Fruit fly (Drosophila melanogaster) whole organism, embryonic: ENCODE data around the gene gish.
A peak's percentile ranks its signal among the peaks of the same experiment; 100 is the strongest.

Experiments used
- Adf1 ChIP-seq: fragments of 200-800 bp; sonication (Bioruptor generic); IDR thresholded peaks from 2 replicates; pipeline ENCODE4 v1.3.6; 2022; ENCODE audit warnings: missing biosample characterization, missing genetic modification characterization
- Aef1 ChIP-seq: fragments of 200-800 bp; sonication (Bioruptor generic); IDR thresholded peaks from 3 replicates; pipeline ENCODE4 v1.3.6; 2022; ENCODE audit warnings: missing biosample characterization, missing genetic modification characterization
- Antp ChIP-seq: fragments of 200-800 bp; sonication (Bioruptor generic); optimal IDR thresholded peaks from 3 replicates; lab custom pipeline; 2016; ENCODE audit warnings: missing biosample characterization, missing genetic modification characterization
- Atf-2 ChIP-seq: fragments of 200-800 bp; sonication (Bioruptor generic); optimal IDR thresholded peaks from 2 replicates; lab custom pipeline; 2016; ENCODE audit warnings: missing biosample characterization, missing genetic modification characterization
- Blimp-1 ChIP-seq: fragments of 200-800 bp; sonication (Bioruptor generic); optimal IDR thresholded peaks from 3 replicates; lab custom pipeline; 2018; ENCODE audit warnings: missing biosample characterization, missing genetic modification characterization, mild to moderate bottlenecking, moderate library complexity, missing genetic modification reagents
- BtbVII ChIP-seq: fragments of 200-800 bp; sonication (Bioruptor generic); optimal IDR thresholded peaks from 3 replicates; lab custom pipeline; 2017; ENCODE audit warnings: missing biosample characterization, mild to moderate bottlenecking, missing genetic modification characterization
- CG10267 ChIP-seq: fragments of 200-800 bp; sonication (Bioruptor generic); optimal IDR thresholded peaks from 2 replicates; lab custom pipeline; 2018; ENCODE audit warnings: missing biosample characterization, mild to moderate bottlenecking, missing genetic modification characterization, moderate library complexity
- CG14050 ChIP-seq: fragments of 200-800 bp; sonication (Bioruptor generic); IDR thresholded peaks from 3 replicates; pipeline ENCODE4 v1.3.6; 2022; ENCODE audit warnings: missing biosample characterization, missing genetic modification characterization
- CG14710 ChIP-seq: fragments of 200-800 bp; sonication (Bioruptor generic); optimal IDR thresholded peaks from 3 replicates; lab custom pipeline; 2019; ENCODE audit warnings: missing biosample characterization, mild to moderate bottlenecking, missing genetic modification characterization, moderate library complexity
- CG2116 ChIP-seq: fragments of 200-800 bp; sonication (Bioruptor generic); optimal IDR thresholded peaks from 3 replicates; lab custom pipeline; 2018; ENCODE audit warnings: missing biosample characterization, mild to moderate bottlenecking, missing genetic modification characterization
- CG2678 ChIP-seq: fragments of 200-800 bp; sonication (Bioruptor generic); optimal IDR thresholded peaks from 3 replicates; lab custom pipeline; 2019; ENCODE audit warnings: missing biosample characterization, mild to moderate bottlenecking, missing genetic modification characterization, moderate library complexity
- CG32532 ChIP-seq: fragments of 200-800 bp; sonication (Bioruptor generic); IDR thresholded peaks from 2 replicates; pipeline ENCODE4 v1.3.6; 2022; ENCODE audit warnings: missing biosample characterization, missing genetic modification characterization
- CG4328 ChIP-seq: fragments of 200-800 bp; sonication (Bioruptor generic); optimal IDR thresholded peaks from 3 replicates; lab custom pipeline; 2017; ENCODE audit warnings: missing biosample characterization, missing genetic modification reagents, missing genetic modification characterization
- CG5180 ChIP-seq: fragments of 200-800 bp; sonication (Bioruptor generic); optimal IDR thresholded peaks from 3 replicates; lab custom pipeline; 2017; ENCODE audit warnings: missing biosample characterization, missing genetic modification characterization, mild to moderate bottlenecking, moderate library complexity, missing genetic modification reagents
- CG7271 ChIP-seq: fragments of 200-800 bp; sonication (Bioruptor generic); optimal IDR thresholded peaks from 2 replicates; lab custom pipeline; 2018; ENCODE audit warnings: missing biosample characterization, mild to moderate bottlenecking, missing genetic modification characterization, moderate library complexity
- CG7786 ChIP-seq: fragments of 200-800 bp; sonication (Bioruptor generic); optimal IDR thresholded peaks from 2 replicates; lab custom pipeline; 2016; ENCODE audit warnings: missing biosample characterization, missing genetic modification characterization
- CG7963 ChIP-seq: fragments of 200-800 bp; sonication (Bioruptor generic); IDR thresholded peaks from 3 replicates; pipeline ENCODE4 v1.3.6; 2022; ENCODE audit warnings: missing biosample characterization, missing genetic modification characterization; ENCODE audit not compliant: partially characterized antibody
- CG9727 ChIP-seq: fragments of 200-800 bp; sonication (Bioruptor generic); optimal IDR thresholded peaks from 3 replicates; lab custom pipeline; 2017; ENCODE audit warnings: missing biosample characterization, mild to moderate bottlenecking, missing genetic modification characterization
- Deaf1 ChIP-seq: fragments of 200-800 bp; optimal IDR thresholded peaks from 3 replicates; lab custom pipeline; 2019; ENCODE audit warnings: missing biosample characterization, mild to moderate bottlenecking, missing genetic modification characterization, moderate library complexity
- Doc3 ChIP-seq: fragments of 200-800 bp; sonication (Bioruptor generic); IDR thresholded peaks from 3 replicates; pipeline ENCODE4 v1.3.6; 2022; ENCODE audit warnings: missing biosample characterization, missing genetic modification characterization; ENCODE audit not compliant: partially characterized antibody
- Fer1 ChIP-seq: fragments of 200-800 bp; sonication (Bioruptor generic); optimal IDR thresholded peaks from 2 replicates; lab custom pipeline; 2017; ENCODE audit warnings: missing biosample characterization, mild to moderate bottlenecking, missing genetic modification characterization
- Lim3 ChIP-seq: fragments of 200-800 bp; sonication (Bioruptor generic); IDR thresholded peaks from 2 replicates; pipeline ENCODE4 v1.3.6; 2022; ENCODE audit warnings: missing biosample characterization, missing genetic modification characterization
- MTF-1 ChIP-seq: fragments of 200-800 bp; sonication (Bioruptor generic); optimal IDR thresholded peaks from 2 replicates; lab custom pipeline; 2018; ENCODE audit warnings: missing biosample characterization, mild to moderate bottlenecking, missing genetic modification characterization, borderline replicate concordance
- NFAT ChIP-seq: fragments of 200-800 bp; sonication (Bioruptor generic); IDR thresholded peaks from 2 replicates; pipeline ENCODE4 v1.3.6; 2022; ENCODE audit warnings: missing biosample characterization, missing genetic modification characterization
- Side ChIP-seq: fragments of 200-800 bp; sonication (Bioruptor generic); optimal IDR thresholded peaks from 2 replicates; lab custom pipeline; 2016; ENCODE audit warnings: missing biosample characterization, missing genetic modification characterization
- Stat92E ChIP-seq, 3 experiments: fragments of >200 bp in 2 of 3; fragments of 200-800 bp in 1 of 3; sonication (Bioruptor generic) in 1 of 3; optimal IDR thresholded peaks; 2 replicates each; lab custom pipeline; 2017 to 2019; ENCODE audit warnings: missing biosample characterization in 3 of 3, missing genetic modification characterization in 3 of 3, mild to moderate bottlenecking in 1 of 3, moderate library complexity in 1 of 3
- al ChIP-seq: fragments of 200-800 bp; sonication (Bioruptor generic); IDR thresholded peaks from 2 replicates; pipeline ENCODE4 v1.3.6; 2022; ENCODE audit warnings: missing biosample characterization, missing genetic modification characterization
- ase ChIP-seq: fragments of 200-800 bp; sonication (Bioruptor generic); IDR thresholded peaks from 3 replicates; pipeline ENCODE4 v1.3.6; 2022; ENCODE audit warnings: missing biosample characterization, missing genetic modification characterization
- cas ChIP-seq: fragments of 200-800 bp; sonication (Bioruptor generic); IDR thresholded peaks from 2 replicates; pipeline ENCODE4 v1.3.6; 2022; ENCODE audit warnings: missing biosample characterization, missing genetic modification characterization
- chinmo ChIP-seq: fragments of 200-800 bp; sonication (Bioruptor generic); IDR thresholded peaks from 4 replicates; pipeline ENCODE4 v1.3.6; 2022; ENCODE audit warnings: missing biosample characterization, missing genetic modification characterization; ENCODE audit not compliant: partially characterized antibody
- cwo ChIP-seq: fragments of 200-800 bp; sonication (Bioruptor generic); optimal IDR thresholded peaks from 3 replicates; lab custom pipeline; 2017; ENCODE audit warnings: missing biosample characterization, missing genetic modification characterization, mild to moderate bottlenecking, moderate library complexity, missing genetic modification reagents
- danr ChIP-seq: fragments of 200-800 bp; sonication (Bioruptor generic); IDR thresholded peaks from 2 replicates; pipeline ENCODE4 v1.3.6; 2022; ENCODE audit warnings: missing biosample characterization, missing genetic modification characterization
- disco-r ChIP-seq: fragments of 200-800 bp; sonication (Bioruptor generic); optimal IDR thresholded peaks from 2 replicates; lab custom pipeline; 2016; ENCODE audit warnings: missing biosample characterization, missing genetic modification characterization
- fd3F ChIP-seq: fragments of 200-800 bp; sonication (Bioruptor generic); optimal IDR thresholded peaks from 2 replicates; lab custom pipeline; 2018; ENCODE audit warnings: missing biosample characterization, mild to moderate bottlenecking, missing genetic modification characterization, moderate library complexity
- fu2 ChIP-seq: fragments of 200-800 bp; sonication (Bioruptor generic); optimal IDR thresholded peaks from 2 replicates; lab custom pipeline; 2016; ENCODE audit warnings: missing biosample characterization, missing genetic modification characterization
- her ChIP-seq: fragments of 200-800 bp; sonication (Bioruptor generic); optimal IDR thresholded peaks from 2 replicates; lab custom pipeline; 2016; ENCODE audit warnings: missing biosample characterization, missing genetic modification characterization
- kah ChIP-seq: fragments of 200-800 bp; sonication (Bioruptor generic); optimal IDR thresholded peaks from 2 replicates; lab custom pipeline; 2018; ENCODE audit warnings: missing biosample characterization, mild to moderate bottlenecking, missing genetic modification characterization
- onecut ChIP-seq: fragments of 200-800 bp; sonication (Bioruptor generic); IDR thresholded peaks from 2 replicates; pipeline ENCODE4 v1.3.6; 2022; ENCODE audit warnings: missing biosample characterization, missing genetic modification characterization
- p53 ChIP-seq: fragments of 200-800 bp; sonication (Bioruptor generic); optimal IDR thresholded peaks from 2 replicates; lab custom pipeline; 2016; ENCODE audit warnings: missing biosample characterization, missing genetic modification characterization
- pfk ChIP-seq: fragments of 200-800 bp; sonication (Bioruptor generic); optimal IDR thresholded peaks from 2 replicates; lab custom pipeline; 2018; ENCODE audit warnings: missing biosample characterization, mild to moderate bottlenecking, missing genetic modification characterization, moderate library complexity
- pzg ChIP-seq: fragments of 200-800 bp; sonication (Bioruptor generic); optimal IDR thresholded peaks from 3 replicates; lab custom pipeline; 2018; ENCODE audit warnings: missing biosample characterization, mild to moderate bottlenecking, missing genetic modification characterization, moderate library complexity
- repo ChIP-seq: fragments of 200-800 bp; sonication (Bioruptor generic); optimal IDR thresholded peaks from 2 replicates; lab custom pipeline; 2016; ENCODE audit warnings: missing biosample characterization, missing genetic modification characterization
- seq ChIP-seq: fragments of 200-800 bp; sonication (Bioruptor generic); IDR thresholded peaks from 2 replicates; pipeline ENCODE4 v1.3.6; 2022; ENCODE audit warnings: missing biosample characterization, missing genetic modification characterization
- sob ChIP-seq: fragments of 200-800 bp; sonication (Bioruptor generic); IDR thresholded peaks from 2 replicates; pipeline ENCODE4 v1.3.6; 2022; ENCODE audit warnings: missing biosample characterization, missing genetic modification characterization
- tgo ChIP-seq: fragments of 200-800 bp; sonication (Bioruptor generic); IDR thresholded peaks from 3 replicates; pipeline ENCODE4 v1.3.6; 2022; ENCODE audit warnings: missing biosample characterization, missing genetic modification characterization
- tll ChIP-seq, 2 experiments: fragments of 200-800 bp in 1 of 2; fragments of >200 bp in 1 of 2; sonication (Bioruptor generic) in 1 of 2; optimal IDR thresholded peaks; 2 replicates each; lab custom pipeline; 2017 to 2019; ENCODE audit warnings: missing biosample characterization in 2 of 2, missing genetic modification characterization in 2 of 2, mild to moderate bottlenecking in 1 of 2, moderate library complexity in 1 of 2
- tup ChIP-seq: fragments of 200-800 bp; sonication (Bioruptor generic); optimal IDR thresholded peaks from 2 replicates; lab custom pipeline; 2016; ENCODE audit warnings: missing biosample characterization, mild to moderate bottlenecking, missing genetic modification characterization, moderate library complexity
- wek ChIP-seq: fragments of 200-800 bp; sonication (Bioruptor generic); optimal IDR thresholded peaks from 3 replicates; lab custom pipeline; 2018; ENCODE audit warnings: missing biosample characterization, mild to moderate bottlenecking, missing genetic modification characterization, moderate library complexity

The gish gene

dm6 chr3R:16254616-16255601 lies 17.3 kb upstream of the gish start (continued):
- TF ChIP-seq Fer1 (GFP tag; lab: Kevin White, UChicago) (peak; percentile 57), Lim3 (GFP tag; lab: Robert Waterston, UW) (no peak), her (GFP tag; lab: Kevin White, UChicago) (peak; percentile 14), BtbVII (GFP tag; lab: Kevin White, UChicago) (no peak), pfk (peak; percentile 84), fu2 (GFP tag; lab: Kevin White, UChicago) (no peak), CG32532 (GFP tag; lab: Robert Waterston, UW) (no peak), Atf-2 (GFP tag; lab: Kevin White, UChicago) (no peak), tgo (GFP tag; lab: Robert Waterston, UW) (no peak), danr (no peak), CG14710 (tag; lab: Kevin White, UChicago) (peak; percentile 24), wek (peak; percentile 18), disco-r (GFP tag; lab: Kevin White, UChicago) (no peak), CG2116 (GFP tag; lab: Kevin White, UChicago) (peak; percentile 40), NFAT (GFP tag; lab: Robert Waterston, UW) (no peak), fd3F (GFP tag; lab: Kevin White, UChicago) (no peak), cwo (GFP tag; lab: Kevin White, UChicago) (peak; percentile 7), chinmo (GFP tag; lab: Robert Waterston, UW) (no peak), repo (GFP tag; lab: Kevin White, UChicago) (no peak), Doc3 (no peak), Side (no peak), al (GFP tag; lab: Robert Waterston, UW) (no peak), sob (no peak), CG7271 (tag; lab: Kevin White, UChicago) (no peak), seq (no peak), Deaf1 (tag; lab: Kevin White, UChicago) (peak; percentile 89), pzg (GFP tag; lab: Kevin White, UChicago) (peak; percentile 1), CG10267 (tag; lab: Kevin White, UChicago) (no peak), cas (GFP tag; lab: Robert Waterston, UW) (no peak), tll (GFP tag; optimal IDR thresholded peaks at IDR 0.05; lab: Kevin White, UChicago) (no peak), CG9727 (no peak), CG7786 (GFP tag; lab: Kevin White, UChicago) (peak; percentile 9), Blimp-1 (no peak), kah (GFP tag; lab: Kevin White, UChicago) (peak; percentile 2), CG7963 (GFP tag; lab: Robert Waterston, UW) (no peak), Aef1 (GFP tag; lab: Robert Waterston, UW) (no peak), MTF-1 (GFP tag; lab: Kevin White, UChicago) (no peak), Adf1 (GFP tag; lab: Robert Waterston, UW) (no peak), CG14050 (GFP tag; lab: Robert Waterston, UW) (no peak), tup (GFP tag; lab: Kevin White, UChicago) (no peak), CG5180 (GFP tag; lab: Kevin White, UChicago) (peak; percentile 70), Stat92E (GFP tag; optimal IDR thresholded peaks at IDR 0.05; lab: Kevin White, UChicago) (no peak), Antp (no peak), onecut (peak; percentile 49), p53 (GFP tag; lab: Kevin White, UChicago) (peak; percentile 27), CG2678 (peak; percentile 22), CG4328 (GFP tag; lab: Kevin White, UChicago) (no peak), ase (GFP tag; lab: Robert Waterston, UW) (no peak)
